Worm (Caenorhabditis elegans): ENCODE measurements around the gene M163.5.

DNA sequence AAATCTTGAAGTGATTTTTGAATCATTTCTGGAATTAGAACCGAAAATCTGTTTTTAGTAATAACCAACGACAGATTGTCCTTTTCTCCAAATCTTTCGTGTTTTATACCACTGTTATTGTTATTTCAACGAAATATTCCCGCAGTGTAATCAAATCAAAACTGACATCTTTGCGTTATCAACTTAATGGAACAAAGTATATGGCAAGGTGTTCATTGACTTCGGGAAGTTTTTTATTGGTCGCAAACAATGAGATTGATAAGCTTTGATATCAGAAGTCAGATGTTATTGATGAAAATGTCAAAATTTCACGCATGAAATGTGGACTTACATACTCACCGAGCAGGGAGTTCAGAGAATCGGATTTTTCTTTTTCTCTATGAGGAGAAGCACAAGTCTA lies 49.2 kb upstream of the M163.5 start, which contains the start of gene F23D12.11:
- TF ChIP-seq nhr-11 (tag; optimal IDR thresholded peaks at IDR 0.05) (no peak), dmd-8 (GFP tag; IDR thresholded peaks at IDR 0.05) (no peak), F49E8.2 (tag; optimal IDR thresholded peaks at IDR 0.05; ENCODE audit: borderline replicate concordance) (no peak)
